Worm (Caenorhabditis elegans) whole organism, L2 larva: ENCODE data around the gene cdr-1.

Experiments used
- F13H6.1 ChIP-seq: sonication (generic microtip); optimal IDR thresholded peaks from 2 replicates; lab custom pipeline; 2016; ENCODE audit warnings: missing genetic modification characterization, missing compliant biosample characterization
- R02D3.7 ChIP-seq: fragments of 150-350 bp; optimal IDR thresholded peaks from 2 replicates; lab custom pipeline; 2014; ENCODE audit warnings: missing biosample characterization, missing genetic modification characterization
- alr-1 ChIP-seq: fragments of 150-350 bp; optimal IDR thresholded peaks from 2 replicates; lab custom pipeline; 2014; ENCODE audit warnings: missing biosample characterization, missing genetic modification characterization
- ama-1 ChIP-seq: fragments of 150-350 bp; optimal IDR thresholded peaks from 2 replicates; lab custom pipeline; 2018; ENCODE audit warnings: inconsistent platforms
- dmd-4 ChIP-seq: sonication (generic microtip); optimal IDR thresholded peaks from 2 replicates; lab custom pipeline; 2017; ENCODE audit warnings: missing biosample characterization, missing genetic modification characterization
- egl-27 ChIP-seq: sonication (generic microtip); optimal IDR thresholded peaks from 3 replicates; lab custom pipeline; 2017; ENCODE audit warnings: missing biosample characterization, missing genetic modification reagents, missing genetic modification characterization
- elt-3 ChIP-seq: sonication (generic microtip); optimal IDR thresholded peaks from 2 replicates; lab custom pipeline; 2017; ENCODE audit warnings: missing biosample characterization, missing genetic modification characterization
- lsy-2 ChIP-seq, 2 experiments: fragments of 150-350 bp in 1 of 2; sonication (generic microtip) in 1 of 2; optimal IDR thresholded peaks; 2 replicates each; lab custom pipeline; 2014 to 2017; ENCODE audit warnings: missing biosample characterization in 2 of 2, missing genetic modification characterization in 2 of 2
- skn-1 ChIP-seq: sonication (generic microtip); optimal IDR thresholded peaks from 2 replicates; lab custom pipeline; 2017; ENCODE audit warnings: missing biosample characterization, missing genetic modification characterization
- zag-1 ChIP-seq: fragments of 150-350 bp; optimal IDR thresholded peaks from 2 replicates; lab custom pipeline; 2014; ENCODE audit warnings: missing biosample characterization, missing genetic modification characterization

- TF ChIP-seq lsy-2 (tag; optimal IDR thresholded peaks at IDR 0.05; lab: Kevin White, UChicago) (no peak), F13H6.1 (tag; lab: Kevin White, UChicago) (no peak), skn-1 (tag; lab: Kevin White, UChicago) (no peak), R02D3.7 (tag; lab: Kevin White, UChicago) (no peak), dmd-4 (tag; lab: Kevin White, UChicago) (no peak), zag-1 (no peak), ama-1 (lab: Kevin White, UChicago) (no peak), elt-3 (no peak), alr-1 (tag; lab: Kevin White, UChicago) (no peak), egl-27 (no peak)
These were observed 21.4 kb upstream of the cdr-1 start, which contains the start of gene T06C12.14 for ce11 chrV:15899696-15900095.
